Worm (Caenorhabditis elegans): Measurements from ENCODE around the gene srw-21.

The srw-21 gene

DNA sequence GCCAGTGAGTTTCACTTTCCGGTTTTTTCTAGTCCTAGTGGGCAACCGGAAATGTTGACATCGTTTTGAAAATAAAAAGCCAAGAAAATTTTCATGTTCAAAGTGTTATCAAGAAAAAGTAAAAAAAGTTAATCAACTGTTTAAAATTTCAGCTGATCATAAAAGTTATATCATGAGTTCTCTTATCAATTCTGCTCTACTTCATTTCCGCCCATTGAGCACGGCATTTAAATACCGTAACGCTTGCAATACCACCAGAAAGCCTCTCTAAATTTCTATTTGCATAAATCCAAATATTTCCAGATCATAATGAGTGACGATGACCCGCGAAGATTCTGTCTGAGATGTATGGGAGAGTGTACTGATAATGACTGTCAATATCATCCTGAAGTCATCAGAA, 43.2 kb upstream of the srw-21 start, which contains the start of gene T26H5.9:
T26H5.9 (plus strand) TSS at position 302 of the 400 bp plus-strand sequence.
- no peak for TF ChIP-seq C34B4.2 (tag; optimal IDR thresholded peaks at IDR 0.05)
- TF ChIP-seq dsc-1 (tag; optimal IDR thresholded peaks at IDR 0.05): no peak
- peak; percentile 27 for TF ChIP-seq jun-1 (tag; optimal IDR thresholded peaks at IDR 0.05)
- TF ChIP-seq elt-2 (tag; optimal IDR thresholded peaks at IDR 0.05): peak; percentile 57
- TF ChIP-seq irx-1 (tag; optimal IDR thresholded peaks at IDR 0.05): no peak

ce11 chrV:15445437-15445836, 42.4 kb upstream of the srw-21 start, which contains the start of gene srh-239:
srh-239 (plus strand) TSS chrV:15445737.
- TF ChIP-seq nhr-12 (tag; optimal IDR thresholded peaks at IDR 0.05): no peak

ce11 chrV:15448408-15448807, 39.5 kb upstream of the srw-21 start, which contains the start of gene T26H5.4:
T26H5.4 (minus strand) TSS chrV:15448701.
- no peak for TF ChIP-seq C34B4.2 (tag; optimal IDR thresholded peaks at IDR 0.05)
- no peak for TF ChIP-seq efl-3 (GFP tag; optimal IDR thresholded peaks at IDR 0.05)
- peak; percentile 95 for TF ChIP-seq elt-2 (tag; optimal IDR thresholded peaks at IDR 0.05)
- TF ChIP-seq fkh-10 (GFP tag; optimal IDR thresholded peaks at IDR 0.05): no peak
- TF ChIP-seq efl-1 (optimal IDR thresholded peaks at IDR 0.05): no peak
- TF ChIP-seq efl-1 (GFP tag; optimal IDR thresholded peaks at IDR 0.05 in 1 of 2): peak in 1 of 2 experiments; percentile 73
- no peak for TF ChIP-seq unc-30 (tag; optimal IDR thresholded peaks at IDR 0.05)
- no peak for TF ChIP-seq rnt-1 (tag; optimal IDR thresholded peaks at IDR 0.05)
- no peak for TF ChIP-seq elt-3 (tag; optimal IDR thresholded peaks at IDR 0.05)
- TF ChIP-seq pax-3 (tag; optimal IDR thresholded peaks at IDR 0.05): no peak

- no peak for TF ChIP-seq nhr-71 (tag; optimal IDR thresholded peaks at IDR 0.05)
- no peak for TF ChIP-seq elt-2 (tag; optimal IDR thresholded peaks at IDR 0.05)
- no peak for TF ChIP-seq nhr-47 (tag; optimal IDR thresholded peaks at IDR 0.05)
- TF ChIP-seq F16B12.6 (tag; optimal IDR thresholded peaks at IDR 0.05): no peak
- TF ChIP-seq grh-1 (GFP tag; IDR thresholded peaks at IDR 0.05): no peak
- no peak for TF ChIP-seq lin-14 (GFP tag; optimal IDR thresholded peaks at IDR 0.05)
- no peak for TF ChIP-seq nhr-20 (tag; optimal IDR thresholded peaks at IDR 0.05)
- TF ChIP-seq nhr-237 (tag; optimal IDR thresholded peaks at IDR 0.05): no peak
- no peak for TF ChIP-seq aly-2 (tag; optimal IDR thresholded peaks at IDR 0.05)
- TF ChIP-seq pqm-1 (tag; optimal IDR thresholded peaks at IDR 0.05): no peak
Observed at ce11 chrV:15448865-15449264, 39.0 kb upstream of the srw-21 start, which contains the start of gene T26H5.14. T26H5.14 (plus strand) TSS chrV:15449165.

- TF ChIP-seq egl-13 (tag; optimal IDR thresholded peaks at IDR 0.05): no peak
- no peak for TF ChIP-seq fkh-4 (tag; optimal IDR thresholded peaks at IDR 0.05; ENCODE audit: borderline replicate concordance)
- TF ChIP-seq ceh-88 (GFP tag; IDR thresholded peaks at IDR 0.05): no peak
- TF ChIP-seq dsc-1 (tag; optimal IDR thresholded peaks at IDR 0.05): no peak
Observed at ce11 chrV:15451421-15451820, 36.4 kb upstream of the srw-21 start, which contains the start of gene srw-33. srw-33 (minus strand) TSS chrV:15451521.

DNA sequence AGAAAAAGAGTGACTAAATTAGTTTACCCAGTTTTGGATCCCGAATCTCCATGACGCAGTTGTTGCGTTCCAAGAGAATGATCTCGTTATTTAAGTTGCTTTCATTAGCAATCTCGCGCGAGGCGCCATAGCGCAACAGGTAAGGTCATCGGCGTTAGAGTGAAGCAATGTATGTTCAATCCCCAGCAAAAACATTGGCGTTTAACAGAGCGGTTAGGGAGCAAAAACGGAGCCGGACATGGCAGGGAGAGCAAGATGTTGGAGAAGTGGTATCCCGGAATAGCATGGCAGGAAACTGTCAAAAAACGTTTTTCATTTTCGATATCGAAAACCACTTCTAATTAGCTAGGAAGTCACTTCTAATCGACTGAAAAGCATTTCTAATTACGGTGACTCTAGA, 33.5 kb upstream of the srw-21 start:
- no peak for TF ChIP-seq pax-3 (tag; optimal IDR thresholded peaks at IDR 0.05)
- peak; percentile 22 for TF ChIP-seq nhr-85 (tag)

DNA sequence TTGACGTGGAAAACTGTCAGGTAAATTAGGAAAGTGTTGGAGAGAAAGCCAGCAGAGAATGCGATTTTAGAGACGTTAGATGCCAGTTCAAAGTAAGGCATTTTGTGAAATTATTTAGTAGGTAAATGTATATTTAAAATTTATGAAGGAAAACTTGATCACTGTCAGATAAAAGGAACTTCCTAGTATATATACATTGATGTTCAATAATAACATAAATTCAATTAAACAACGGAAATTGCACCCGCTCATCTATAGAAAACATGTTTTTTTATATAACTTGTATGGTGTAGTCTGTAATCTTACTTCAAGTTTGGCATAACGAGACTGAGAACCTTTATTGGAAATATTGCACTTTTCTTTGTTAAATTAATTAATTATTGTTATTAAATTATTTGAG, 28.8 kb upstream of the srw-21 start, which contains the start of gene str-71:
str-71 (minus strand) TSS at position 101 of the 400 bp plus-strand sequence.
- TF ChIP-seq nhr-71 (tag; optimal IDR thresholded peaks at IDR 0.05) (no peak), unc-98 (GFP tag; IDR thresholded peaks at IDR 0.05) (no peak), pag-3 (tag; optimal IDR thresholded peaks at IDR 0.05; ENCODE audit: borderline replicate concordance, insufficient read depth) (no peak), lin-39 (tag; optimal IDR thresholded peaks at IDR 0.05) (no peak), ceh-90 (tag; optimal IDR thresholded peaks at IDR 0.05) (no peak), unc-30 (tag; optimal IDR thresholded peaks at IDR 0.05) (no peak), C04F5.9 (tag; optimal IDR thresholded peaks at IDR 0.05) (no peak)

Measured in whole organism, L1 larva.